Worm (Caenorhabditis elegans) whole organism, mixed stage, embryonic: ENCODE results near the gene srt-56.

Experiments
- M03D4.4 ChIP-seq: sonication (generic microtip); optimal IDR thresholded peaks from 2 replicates; lab custom pipeline; 2017; ENCODE audit warnings: mild to moderate bottlenecking, missing genetic modification characterization, missing compliant biosample characterization
- bed-3 ChIP-seq: fragments of 200-800 bp; sonication (Bioruptor generic); optimal IDR thresholded peaks from 3 replicates; lab custom pipeline; 2018; ENCODE audit warnings: mild to moderate bottlenecking, missing genetic modification characterization, moderate library complexity, missing compliant biosample characterization
- blmp-1 ChIP-seq: fragments of 150-350 bp; optimal IDR thresholded peaks from 2 replicates; lab custom pipeline; 2014; ENCODE audit warnings: missing biosample characterization, missing genetic modification characterization
- ceh-39 ChIP-seq: fragments of 150-350 bp; optimal IDR thresholded peaks from 2 replicates; lab custom pipeline; 2014; ENCODE audit warnings: missing biosample characterization, missing genetic modification characterization
- ceh-43 ChIP-seq: fragments of 200-800 bp; sonication (Bioruptor generic); optimal IDR thresholded peaks from 2 replicates; lab custom pipeline; 2018; ENCODE audit warnings: mild to moderate bottlenecking, missing genetic modification characterization, moderate library complexity, missing compliant biosample characterization
- ceh-83 ChIP-seq: fragments of 200-800 bp; sonication (Bioruptor generic); optimal IDR thresholded peaks from 2 replicates; lab custom pipeline; 2018; ENCODE audit warnings: mild to moderate bottlenecking, missing genetic modification characterization, missing compliant biosample characterization
- ces-1 ChIP-seq: fragments of 150-350 bp; optimal IDR thresholded peaks from 2 replicates; lab custom pipeline; 2014; ENCODE audit warnings: missing biosample characterization, missing genetic modification reagents, missing genetic modification characterization
- cnd-1 ChIP-seq: fragments of 200-800 bp; sonication (Bioruptor generic); optimal IDR thresholded peaks from 2 replicates; lab custom pipeline; 2018; ENCODE audit warnings: mild to moderate bottlenecking, missing genetic modification characterization, missing compliant biosample characterization
- drap-1 ChIP-seq: fragments of 200-800 bp; sonication (Bioruptor generic); optimal IDR thresholded peaks from 3 replicates; lab custom pipeline; 2018; ENCODE audit warnings: mild to moderate bottlenecking, missing genetic modification characterization, missing compliant biosample characterization
- elt-1 ChIP-seq: sonication (generic microtip); optimal IDR thresholded peaks from 2 replicates; lab custom pipeline; 2017; ENCODE audit warnings: missing genetic modification characterization, mild to moderate bottlenecking, missing compliant biosample characterization, antibody characterized with exemption, moderate library complexity, borderline replicate concordance; ENCODE audit not compliant: insufficient read depth
- elt-3 ChIP-seq: fragments of 150-350 bp; optimal IDR thresholded peaks from 2 replicates; lab custom pipeline; 2014; ENCODE audit warnings: missing biosample characterization, missing genetic modification characterization
- flh-1 ChIP-seq: fragments of 200-800 bp; sonication (Bioruptor generic); optimal IDR thresholded peaks from 2 replicates; lab custom pipeline; 2018; ENCODE audit warnings: mild to moderate bottlenecking, missing genetic modification characterization, moderate library complexity, missing compliant biosample characterization
- ham-2 ChIP-seq: fragments of 200-800 bp; sonication (Bioruptor generic); optimal IDR thresholded peaks from 2 replicates; lab custom pipeline; 2018; ENCODE audit warnings: mild to moderate bottlenecking, missing genetic modification characterization, missing compliant biosample characterization
- hlh-1 ChIP-seq: fragments of 150-350 bp; optimal IDR thresholded peaks from 2 replicates; lab custom pipeline; 2014; ENCODE audit warnings: missing biosample characterization, missing genetic modification reagents, missing genetic modification characterization
- lin-13 ChIP-seq: fragments of 150-350 bp; optimal IDR thresholded peaks from 2 replicates; lab custom pipeline; 2014; ENCODE audit warnings: missing biosample characterization, missing genetic modification characterization
- lin-32 ChIP-seq: fragments of 200-800 bp; sonication (Bioruptor generic); optimal IDR thresholded peaks from 2 replicates; lab custom pipeline; 2018; ENCODE audit warnings: mild to moderate bottlenecking, missing genetic modification characterization, missing compliant biosample characterization
- lsy-2 ChIP-seq: fragments of 150-350 bp; optimal IDR thresholded peaks from 2 replicates; lab custom pipeline; 2014; ENCODE audit warnings: missing biosample characterization, missing genetic modification characterization
- mab-5 ChIP-seq: fragments of 150-350 bp; optimal IDR thresholded peaks from 2 replicates; lab custom pipeline; 2014; ENCODE audit warnings: missing biosample characterization, missing genetic modification characterization
- mep-1 ChIP-seq: fragments of 150-350 bp; optimal IDR thresholded peaks from 2 replicates; lab custom pipeline; 2017; ENCODE audit warnings: missing biosample characterization, missing genetic modification reagents, missing genetic modification characterization, inconsistent platforms
- mls-2 ChIP-seq: sonication (generic microtip); optimal IDR thresholded peaks from 2 replicates; lab custom pipeline; 2016; ENCODE audit warnings: mild to moderate bottlenecking, missing genetic modification characterization, moderate library complexity, missing compliant biosample characterization
- nhr-12 ChIP-seq: fragments of 150-350 bp; optimal IDR thresholded peaks from 2 replicates; lab custom pipeline; 2014; ENCODE audit warnings: missing biosample characterization, missing genetic modification characterization
- nhr-2 ChIP-seq: fragments of 150-350 bp; optimal IDR thresholded peaks from 2 replicates; lab custom pipeline; 2014; ENCODE audit warnings: missing biosample characterization, missing genetic modification characterization
- nhr-237 ChIP-seq: fragments of 150-350 bp; optimal IDR thresholded peaks from 2 replicates; lab custom pipeline; 2014; ENCODE audit warnings: missing biosample characterization, missing genetic modification characterization
- nhr-28 ChIP-seq: fragments of 150-350 bp; optimal IDR thresholded peaks from 2 replicates; lab custom pipeline; 2014; ENCODE audit warnings: missing biosample characterization, missing genetic modification characterization
- nhr-76 ChIP-seq: sonication (generic microtip); optimal IDR thresholded peaks from 2 replicates; lab custom pipeline; 2017; ENCODE audit warnings: missing biosample characterization, missing genetic modification characterization
- pha-4 ChIP-seq: fragments of 150-350 bp; optimal IDR thresholded peaks from 2 replicates; lab custom pipeline; 2018; ENCODE audit warnings: missing biosample characterization, missing genetic modification reagents, missing genetic modification characterization
- sem-2 ChIP-seq: fragments of 200-800 bp; sonication (Bioruptor generic); optimal IDR thresholded peaks from 2 replicates; lab custom pipeline; 2018; ENCODE audit warnings: mild to moderate bottlenecking, missing genetic modification characterization, missing compliant biosample characterization
- snpc-4 ChIP-seq: fragments of 150-350 bp; optimal IDR thresholded peaks from 2 replicates; lab custom pipeline; 2014; ENCODE audit warnings: missing biosample characterization, missing genetic modification characterization
- tbx-8 ChIP-seq: fragments of 200-800 bp; sonication (Bioruptor generic); optimal IDR thresholded peaks from 2 replicates; lab custom pipeline; 2018; ENCODE audit warnings: mild to moderate bottlenecking, missing genetic modification characterization, moderate library complexity, missing compliant biosample characterization
- unc-120 ChIP-seq: sonication (generic microtip); optimal IDR thresholded peaks from 2 replicates; lab custom pipeline; 2017; ENCODE audit warnings: missing genetic modification characterization, missing compliant biosample characterization; ENCODE audit not compliant: poor library complexity, severe bottlenecking
- unc-39 ChIP-seq: fragments of 150-350 bp; optimal IDR thresholded peaks from 2 replicates; lab custom pipeline; 2014; ENCODE audit warnings: missing biosample characterization, missing genetic modification characterization
- unc-62 ChIP-seq: fragments of 150-350 bp; optimal IDR thresholded peaks from 2 replicates; lab custom pipeline; 2014; ENCODE audit warnings: missing biosample characterization, missing genetic modification reagents, missing genetic modification characterization
- zip-8 ChIP-seq: fragments of 150-350 bp; optimal IDR thresholded peaks from 2 replicates; lab custom pipeline; 2014; ENCODE audit warnings: missing biosample characterization, missing genetic modification characterization
- ztf-11 ChIP-seq: fragments of 150-350 bp; optimal IDR thresholded peaks from 2 replicates; lab custom pipeline; 2014; ENCODE audit warnings: missing biosample characterization, missing genetic modification characterization

srt-56 gene

ce11 chrV:3151862-3152261 lies 30.2 kb upstream of the srt-56 start, which contains the start of gene srab-6:
srab-6 (minus strand) TSS chrV:3151962.
- no peak for TF ChIP-seq nhr-12
- TF ChIP-seq zip-8, result no peak
- no peak for TF ChIP-seq lin-13 (tag; lab: Kevin White, UChicago)
- TF ChIP-seq ceh-83, result no peak
- no peak for TF ChIP-seq blmp-1 (tag; lab: Kevin White, UChicago)
- no peak for TF ChIP-seq unc-62 (GFP tag; lab: Kevin White, UChicago)
- no peak for TF ChIP-seq unc-120 (tag; lab: Kevin White, UChicago)
- no peak for TF ChIP-seq nhr-28 (tag; lab: Kevin White, UChicago)
- TF ChIP-seq mep-1, result no peak
- TF ChIP-seq ztf-11 (tag; lab: Kevin White, UChicago), result no peak
- no peak for TF ChIP-seq bed-3
- TF ChIP-seq, all 35 proteins: peak for 0

- TF ChIP-seq mab-5, result no peak
- no peak for TF ChIP-seq ham-2 (GFP tag; lab: Kevin White, UChicago)
- no peak for TF ChIP-seq ces-1 (GFP tag; lab: Kevin White, UChicago)
- no peak for TF ChIP-seq cnd-1 (tag; lab: Kevin White, UChicago)
- TF ChIP-seq lin-32, result no peak
- TF ChIP-seq nhr-237 (tag; lab: Kevin White, UChicago), result no peak
- no peak for TF ChIP-seq bed-3
- TF ChIP-seq sem-2, result no peak
- TF ChIP-seq, all 35 proteins: peak for 0
Observed at ce11 chrV:3149910-3150428, 28.3 kb upstream of the srt-56 start.

DNA sequence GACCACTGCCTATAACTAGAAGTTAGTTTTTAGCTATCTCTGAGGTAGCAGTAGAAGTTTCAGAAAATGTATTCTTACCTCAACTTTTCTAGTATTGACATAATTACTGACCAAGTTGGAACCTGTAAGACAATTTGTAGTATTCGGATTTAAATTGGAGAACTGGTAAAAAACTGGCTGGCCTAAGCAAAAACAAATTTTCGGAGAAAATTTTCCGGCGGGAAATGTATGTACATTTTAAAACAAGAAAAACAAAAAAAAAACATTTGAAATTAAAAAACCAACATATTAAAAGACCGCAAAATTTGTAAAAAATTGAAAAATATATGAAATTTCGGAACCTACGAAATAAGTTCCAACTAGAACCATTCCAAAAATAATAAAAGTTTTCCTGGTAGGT lies 25.3 kb upstream of the srt-56 start, which contains the start of gene srab-11:
Gene srab-11, minus strand, starts transcription at position 101 of the 400 bp plus-strand sequence.
- TF ChIP-seq nhr-28 (tag; lab: Kevin White, UChicago), result no peak
- TF ChIP-seq mep-1, result no peak
- TF ChIP-seq unc-62 (GFP tag; lab: Kevin White, UChicago), result no peak
- TF ChIP-seq drap-1, result no peak
- TF ChIP-seq ztf-11 (tag; lab: Kevin White, UChicago), result no peak
- TF ChIP-seq mab-5, result no peak
- TF ChIP-seq, all 35 proteins: peak for 0

DNA sequence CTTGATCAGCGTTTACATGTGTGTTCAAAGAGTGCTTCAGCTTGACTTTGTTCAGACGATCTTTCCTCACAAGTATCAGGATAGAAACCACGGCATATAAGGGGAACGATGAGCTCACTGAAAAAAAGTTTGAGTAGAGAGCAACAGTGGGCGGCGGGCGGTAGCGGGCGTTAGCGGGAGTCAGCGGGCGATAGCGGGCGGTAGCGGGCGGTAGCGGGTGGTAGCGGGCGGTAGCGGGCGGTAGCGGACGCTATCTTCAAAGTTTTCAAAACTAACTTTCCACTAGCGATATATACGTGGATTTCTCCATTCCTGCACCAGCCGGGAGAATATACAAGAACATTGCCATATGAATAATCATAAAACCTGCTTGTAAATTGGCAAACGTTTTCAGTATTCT lies 23.6 kb upstream of the srt-56 start:
- TF ChIP-seq snpc-4 (tag; lab: Kevin White, UChicago) (no peak), ces-1 (GFP tag; lab: Kevin White, UChicago) (no peak), nhr-2 (tag; lab: Kevin White, UChicago) (no peak), mep-1 (no peak), zip-8 (no peak), unc-62 (GFP tag; lab: Kevin White, UChicago) (no peak), nhr-28 (tag; lab: Kevin White, UChicago) (no peak), hlh-1 (no peak), ham-2 (GFP tag; lab: Kevin White, UChicago) (no peak), ceh-83 (no peak), ztf-11 (tag; lab: Kevin White, UChicago) (no peak), sem-2 (no peak), elt-1 (no peak), M03D4.4 (no peak), nhr-76 (tag; lab: Kevin White, UChicago) (no peak), pha-4 (no peak), unc-120 (tag; lab: Kevin White, UChicago) (no peak), ceh-43 (no peak), bed-3 (no peak)

ce11 chrV:3144494-3144893 lies 22.9 kb upstream of the srt-56 start, which contains the start of gene srab-10:
srab-10 (minus strand) TSS chrV:3144594.
- TF ChIP-seq snpc-4 (tag; lab: Kevin White, UChicago), result no peak
- no peak for TF ChIP-seq nhr-12
- TF ChIP-seq ces-1 (GFP tag; lab: Kevin White, UChicago), result no peak
- TF ChIP-seq ceh-43, result no peak
- TF ChIP-seq lsy-2 (tag; lab: Kevin White, UChicago), result no peak
- TF ChIP-seq nhr-28 (tag; lab: Kevin White, UChicago), result no peak
- no peak for TF ChIP-seq ceh-39 (tag; lab: Kevin White, UChicago)
- no peak for TF ChIP-seq tbx-8 (GFP tag; lab: Kevin White, UChicago)

DNA sequence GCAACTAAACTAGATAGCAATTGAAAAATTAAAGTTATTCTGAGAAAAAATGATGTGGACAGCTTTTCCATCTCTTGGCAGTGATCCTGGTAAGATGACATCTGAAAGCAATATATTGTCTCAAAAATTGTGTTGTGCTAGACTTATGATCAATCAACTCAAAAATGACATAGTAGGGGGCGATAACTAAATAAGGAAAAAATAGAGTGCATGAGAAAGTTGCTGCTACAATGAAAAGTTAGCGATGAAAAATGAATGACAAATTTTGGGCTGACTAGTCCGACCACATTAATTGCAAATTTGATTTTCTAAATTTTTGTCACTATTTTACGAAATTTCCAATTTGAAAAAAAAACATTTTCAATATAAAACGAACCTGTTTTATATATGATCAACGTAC lies 19.5 kb upstream of the srt-56 start, which contains the start of gene srab-9:
Gene srab-9, minus strand, starts transcription at position 101 of the 400 bp plus-strand sequence.
- no peak for TF ChIP-seq nhr-12
- TF ChIP-seq nhr-28 (tag; lab: Kevin White, UChicago), result no peak
- TF ChIP-seq lsy-2 (tag; lab: Kevin White, UChicago), result no peak
- no peak for TF ChIP-seq ceh-39 (tag; lab: Kevin White, UChicago)
- no peak for TF ChIP-seq tbx-8 (GFP tag; lab: Kevin White, UChicago)
- TF ChIP-seq snpc-4 (tag; lab: Kevin White, UChicago), result no peak
- TF ChIP-seq mep-1, result no peak
- no peak for TF ChIP-seq lin-13 (tag; lab: Kevin White, UChicago)
- TF ChIP-seq nhr-2 (tag; lab: Kevin White, UChicago), result no peak
- no peak for TF ChIP-seq lin-32
- TF ChIP-seq ham-2 (GFP tag; lab: Kevin White, UChicago), result no peak
- no peak for TF ChIP-seq unc-39 (tag; lab: Kevin White, UChicago)
- no peak for TF ChIP-seq sem-2
- TF ChIP-seq hlh-1, result no peak
- TF ChIP-seq elt-3, result no peak
- TF ChIP-seq flh-1 (GFP tag; lab: Kevin White, UChicago), result no peak
- no peak for TF ChIP-seq mls-2
- no peak for TF ChIP-seq drap-1
- TF ChIP-seq ces-1 (GFP tag; lab: Kevin White, UChicago), result no peak
